Worm (Caenorhabditis elegans) whole organism, L3 larva: ENCODE measurements around the gene smg-6.

ENCODE experiments used
- R02D3.7 ChIP-seq: fragments of 150-350 bp; optimal IDR thresholded peaks from 2 replicates; lab custom pipeline; 2014; ENCODE audit warnings: missing biosample characterization, missing genetic modification characterization
- aly-2 ChIP-seq: fragments of 150-350 bp; optimal IDR thresholded peaks from 2 replicates; lab custom pipeline; 2014; ENCODE audit warnings: missing biosample characterization, missing genetic modification characterization
- ama-1 ChIP-seq: fragments of 150-350 bp; optimal IDR thresholded peaks from 2 replicates; lab custom pipeline; 2018
- ceh-16 ChIP-seq: sonication (generic microtip); optimal IDR thresholded peaks from 2 replicates; lab custom pipeline; 2017; ENCODE audit warnings: missing biosample characterization, missing genetic modification characterization
- ceh-28 ChIP-seq: fragments of 150-350 bp; optimal IDR thresholded peaks from 2 replicates; lab custom pipeline; 2014; ENCODE audit warnings: missing biosample characterization, missing genetic modification reagents, missing genetic modification characterization
- ceh-82 ChIP-seq: fragments of 150-350 bp; optimal IDR thresholded peaks from 2 replicates; lab custom pipeline; 2014; ENCODE audit warnings: missing biosample characterization, missing genetic modification characterization
- egl-27 ChIP-seq: sonication (generic microtip); optimal IDR thresholded peaks from 4 replicates; lab custom pipeline; 2017; ENCODE audit warnings: missing biosample characterization, missing genetic modification reagents, missing genetic modification characterization
- egl-5 ChIP-seq: fragments of 150-350 bp; optimal IDR thresholded peaks from 2 replicates; lab custom pipeline; 2017; ENCODE audit warnings: missing biosample characterization, missing genetic modification reagents, missing genetic modification characterization, inconsistent platforms
- elt-1 ChIP-seq: fragments of 150-350 bp; optimal IDR thresholded peaks from 2 replicates; lab custom pipeline; 2014; ENCODE audit warnings: missing biosample characterization, missing genetic modification characterization
- elt-2 ChIP-seq: sonication (generic microtip); optimal IDR thresholded peaks from 2 replicates; lab custom pipeline; 2016; ENCODE audit warnings: missing genetic modification reagents, mild to moderate bottlenecking, missing genetic modification characterization, missing compliant biosample characterization
- fkh-10 ChIP-seq: sonication (generic microtip); optimal IDR thresholded peaks from 2 replicates; lab custom pipeline; 2017; ENCODE audit warnings: missing biosample characterization, missing genetic modification reagents, missing genetic modification characterization
- fos-1 ChIP-seq: fragments of 150-350 bp; optimal IDR thresholded peaks from 2 replicates; lab custom pipeline; 2014; ENCODE audit warnings: missing biosample characterization, missing genetic modification characterization
- hmg-11 ChIP-seq: sonication (generic microtip); optimal IDR thresholded peaks from 2 replicates; lab custom pipeline; 2016; ENCODE audit warnings: missing genetic modification characterization, missing compliant biosample characterization
- lin-15B ChIP-seq: fragments of 150-350 bp; optimal IDR thresholded peaks from 2 replicates; lab custom pipeline; 2014; ENCODE audit warnings: missing biosample characterization, missing genetic modification characterization
- lsy-12 ChIP-seq: sonication (generic microtip); optimal IDR thresholded peaks from 2 replicates; lab custom pipeline; 2016; ENCODE audit warnings: mild to moderate bottlenecking, missing genetic modification characterization, missing compliant biosample characterization
- mdl-1 ChIP-seq: fragments of 150-350 bp; optimal IDR thresholded peaks from 2 replicates; lab custom pipeline; 2014; ENCODE audit warnings: missing biosample characterization, missing genetic modification characterization
- mml-1 ChIP-seq: fragments of 150-350 bp; sonication (generic microtip); optimal IDR thresholded peaks from 3 replicates; lab custom pipeline; 2014; ENCODE audit warnings: missing biosample characterization, missing genetic modification characterization
- nfya-1 ChIP-seq: sonication (generic microtip); optimal IDR thresholded peaks from 2 replicates; lab custom pipeline; 2017; ENCODE audit warnings: missing genetic modification characterization, mild to moderate bottlenecking, missing compliant biosample characterization, antibody characterized with exemption, moderate library complexity; ENCODE audit not compliant: insufficient read depth
- nhr-12 ChIP-seq: fragments of 150-350 bp; optimal IDR thresholded peaks from 2 replicates; lab custom pipeline; 2014; ENCODE audit warnings: missing biosample characterization, missing genetic modification characterization
- nhr-23 ChIP-seq: fragments of 150-350 bp; optimal IDR thresholded peaks from 2 replicates; lab custom pipeline; 2014; ENCODE audit warnings: missing biosample characterization, missing genetic modification reagents, missing genetic modification characterization
- nhr-237 ChIP-seq: fragments of 150-350 bp; optimal IDR thresholded peaks from 2 replicates; lab custom pipeline; 2014; ENCODE audit warnings: missing biosample characterization, missing genetic modification characterization
- nhr-25 ChIP-seq: sonication (generic microtip); optimal IDR thresholded peaks from 2 replicates; lab custom pipeline; 2017; ENCODE audit warnings: missing biosample characterization, missing genetic modification characterization
- nhr-28 ChIP-seq: fragments of 150-350 bp; optimal IDR thresholded peaks from 2 replicates; lab custom pipeline; 2014; ENCODE audit warnings: missing biosample characterization, missing genetic modification characterization
- nhr-43 ChIP-seq: sonication (generic microtip); optimal IDR thresholded peaks from 2 replicates; lab custom pipeline; 2016; ENCODE audit warnings: mild to moderate bottlenecking, missing genetic modification characterization, missing compliant biosample characterization; ENCODE audit not compliant: poor library complexity, severe bottlenecking
- nhr-67 ChIP-seq: fragments of 150-350 bp; optimal IDR thresholded peaks from 2 replicates; lab custom pipeline; 2014; ENCODE audit warnings: missing biosample characterization, missing genetic modification characterization
- nhr-76 ChIP-seq: fragments of 150-350 bp; sonication (generic microtip); optimal IDR thresholded peaks from 5 replicates; lab custom pipeline; 2014; ENCODE audit warnings: missing biosample characterization, missing genetic modification characterization
- nhr-77 ChIP-seq: fragments of 150-350 bp; optimal IDR thresholded peaks from 2 replicates; lab custom pipeline; 2014; ENCODE audit warnings: missing biosample characterization, missing genetic modification characterization
- pha-4 ChIP-seq: fragments of 150-350 bp; optimal IDR thresholded peaks from 2 replicates; lab custom pipeline; 2014; ENCODE audit warnings: missing biosample characterization, missing genetic modification reagents, missing genetic modification characterization
- pqm-1 ChIP-seq: fragments of 150-350 bp; optimal IDR thresholded peaks from 2 replicates; lab custom pipeline; 2017; ENCODE audit warnings: missing biosample characterization, missing genetic modification characterization, inconsistent platforms
- sea-2 ChIP-seq: fragments of 150-350 bp; sonication (generic microtip); optimal IDR thresholded peaks from 4 replicates; lab custom pipeline; 2014; ENCODE audit warnings: missing biosample characterization, missing genetic modification reagents, missing genetic modification characterization
- skn-1 ChIP-seq: fragments of 150-350 bp; optimal IDR thresholded peaks from 2 replicates; lab custom pipeline; 2014; ENCODE audit warnings: missing biosample characterization, missing genetic modification characterization
- tbx-2 ChIP-seq: sonication (generic microtip); optimal IDR thresholded peaks from 2 replicates; lab custom pipeline; 2016; ENCODE audit warnings: mild to moderate bottlenecking, missing genetic modification characterization, missing compliant biosample characterization
- ztf-11 ChIP-seq: fragments of 150-350 bp; optimal IDR thresholded peaks from 2 replicates; lab custom pipeline; 2014; ENCODE audit warnings: missing biosample characterization, missing genetic modification characterization

Gene smg-6

ce11 chrIII:2474781-2475180, 1.1 kb downstream of the smg-6 start:
- no peak for TF ChIP-seq skn-1
- TF ChIP-seq tbx-2 = no peak
- TF ChIP-seq ceh-28 (tag; lab: Kevin White, UChicago) = no peak
- no peak for TF ChIP-seq lsy-12
- TF ChIP-seq sea-2 (GFP tag; lab: Kevin White, UChicago) = no peak
- TF ChIP-seq R02D3.7 (tag; lab: Kevin White, UChicago) = no peak
- no peak for TF ChIP-seq ama-1 (lab: Kevin White, UChicago)
- TF ChIP-seq fos-1 = no peak
- TF ChIP-seq nhr-67 (tag; lab: Kevin White, UChicago) = no peak
- no peak for TF ChIP-seq egl-27 (tag; lab: Kevin White, UChicago)
- no peak for TF ChIP-seq aly-2
- TF ChIP-seq elt-1 (tag; lab: Kevin White, UChicago) = no peak
- no peak for TF ChIP-seq elt-2 (tag; lab: Kevin White, UChicago)
- TF ChIP-seq hmg-11 (tag; lab: Kevin White, UChicago) = no peak
- no peak for TF ChIP-seq nhr-25 (tag; lab: Kevin White, UChicago)
- TF ChIP-seq fkh-10 (GFP tag; lab: Kevin White, UChicago) = no peak
- TF ChIP-seq egl-5 (tag; lab: Kevin White, UChicago) = no peak
- no peak for TF ChIP-seq pqm-1 (tag; lab: Kevin White, UChicago)
- TF ChIP-seq nhr-76 (tag; lab: Kevin White, UChicago) = no peak
- TF ChIP-seq, all 47 proteins: peak for 0

- TF ChIP-seq ceh-82 (tag; lab: Kevin White, UChicago) (no peak), tbx-2 (no peak), ceh-28 (tag; lab: Kevin White, UChicago) (no peak), nhr-28 (tag; lab: Kevin White, UChicago) (no peak), mml-1 (tag; lab: Kevin White, UChicago) (no peak), skn-1 (no peak), egl-27 (tag; lab: Kevin White, UChicago) (no peak)
Observed at ce11 chrIII:2477303-2477702, 3.6 kb downstream of the smg-6 start.

- no peak for TF ChIP-seq ztf-11
- no peak for TF ChIP-seq lsy-12
- TF ChIP-seq ceh-28 (tag; lab: Kevin White, UChicago) = peak; percentile 97
- TF ChIP-seq R02D3.7 (tag; lab: Kevin White, UChicago) = no peak
Observed at ce11 chrIII:2478605-2479004, 5.0 kb downstream of the smg-6 start.

ce11 chrIII:2482171-2482570, 8.5 kb downstream of the smg-6 start:
- no peak for TF ChIP-seq nhr-43 (tag; lab: Kevin White, UChicago)
- TF ChIP-seq nhr-76 (tag; lab: Kevin White, UChicago) = no peak
- TF ChIP-seq nhr-77 (tag; lab: Kevin White, UChicago) = no peak
- no peak for TF ChIP-seq nhr-237 (tag; lab: Kevin White, UChicago)
- no peak for TF ChIP-seq skn-1

- TF ChIP-seq ztf-11 = no peak
- TF ChIP-seq ceh-28 (tag; lab: Kevin White, UChicago) = peak; percentile 78
- TF ChIP-seq, all 47 proteins: peak for 1
Observed at ce11 chrIII:2482754-2483153, 9.1 kb downstream of the smg-6 start.

- TF ChIP-seq nhr-12 (tag; lab: Kevin White, UChicago) (no peak), lin-15B (tag; lab: Kevin White, UChicago) (peak; percentile 39), nfya-1 (tag; lab: Kevin White, UChicago) (peak; percentile 2), sea-2 (GFP tag; lab: Kevin White, UChicago) (no peak), hmg-11 (tag; lab: Kevin White, UChicago) (no peak), pha-4 (tag; lab: Kevin White, UChicago) (no peak), egl-27 (tag; lab: Kevin White, UChicago) (no peak), ceh-16 (tag; lab: Kevin White, UChicago) (no peak), skn-1 (no peak), mdl-1 (tag; lab: Kevin White, UChicago) (no peak), nhr-23 (tag; lab: Kevin White, UChicago) (peak; percentile 2)
Observed at ce11 chrIII:2487046-2487760, 13.5 kb downstream of the smg-6 start, which contains the start of gene Y54F10AL.1. TSS of gene Y54F10AL.1 (plus strand) at chrIII:2487710.
